Worm (Caenorhabditis elegans) whole organism, L2 larva: ENCODE measurements around the gene mxl-2.

Source experiments
- C34F6.9 ChIP-seq: fragments of 150-350 bp; optimal IDR thresholded peaks from 2 replicates; lab custom pipeline; 2014; ENCODE audit warnings: missing biosample characterization, missing genetic modification characterization
- F13H6.1 ChIP-seq: sonication (generic microtip); optimal IDR thresholded peaks from 2 replicates; lab custom pipeline; 2016; ENCODE audit warnings: missing genetic modification characterization, missing compliant biosample characterization
- R02D3.7 ChIP-seq: fragments of 150-350 bp; optimal IDR thresholded peaks from 2 replicates; lab custom pipeline; 2014; ENCODE audit warnings: missing biosample characterization, missing genetic modification characterization
- Y55F3AM.14 ChIP-seq: fragments of 200-800 bp; sonication (Bioruptor generic); optimal IDR thresholded peaks from 2 replicates; lab custom pipeline; 2018; ENCODE audit warnings: mild to moderate bottlenecking, missing genetic modification characterization, missing compliant biosample characterization
- alr-1 ChIP-seq: fragments of 150-350 bp; optimal IDR thresholded peaks from 2 replicates; lab custom pipeline; 2014; ENCODE audit warnings: missing biosample characterization, missing genetic modification characterization
- ama-1 ChIP-seq: fragments of 150-350 bp; optimal IDR thresholded peaks from 2 replicates; lab custom pipeline; 2018; ENCODE audit warnings: inconsistent platforms
- blmp-1 ChIP-seq: sonication (generic microtip); optimal IDR thresholded peaks from 2 replicates; lab custom pipeline; 2017; ENCODE audit warnings: missing genetic modification characterization, mild to moderate bottlenecking, missing compliant biosample characterization, antibody characterized with exemption, moderate library complexity; ENCODE audit not compliant: insufficient read depth
- ceh-82 ChIP-seq: fragments of 150-350 bp; optimal IDR thresholded peaks from 2 replicates; lab custom pipeline; 2014; ENCODE audit warnings: missing biosample characterization, missing genetic modification characterization
- crh-2 ChIP-seq: sonication (generic microtip); optimal IDR thresholded peaks from 2 replicates; lab custom pipeline; 2017; ENCODE audit warnings: missing biosample characterization, missing genetic modification characterization
- dmd-4 ChIP-seq: sonication (generic microtip); optimal IDR thresholded peaks from 2 replicates; lab custom pipeline; 2017; ENCODE audit warnings: missing biosample characterization, missing genetic modification characterization
- egl-27 ChIP-seq: sonication (generic microtip); optimal IDR thresholded peaks from 3 replicates; lab custom pipeline; 2017; ENCODE audit warnings: missing biosample characterization, missing genetic modification reagents, missing genetic modification characterization
- elt-1 ChIP-seq: fragments of 150-350 bp; optimal IDR thresholded peaks from 2 replicates; lab custom pipeline; 2014; ENCODE audit warnings: missing biosample characterization, missing genetic modification characterization
- fos-1 ChIP-seq: fragments of 150-350 bp; optimal IDR thresholded peaks from 2 replicates; lab custom pipeline; 2014; ENCODE audit warnings: missing biosample characterization, missing genetic modification characterization
- gmeb-1 ChIP-seq: fragments of 150-350 bp; optimal IDR thresholded peaks from 2 replicates; lab custom pipeline; 2014; ENCODE audit warnings: missing biosample characterization, missing genetic modification characterization
- lin-11 ChIP-seq: fragments of 150-350 bp; sonication (generic microtip); optimal IDR thresholded peaks from 2 replicates; lab custom pipeline; 2014; ENCODE audit warnings: missing biosample characterization, missing genetic modification characterization, inconsistent platforms, mixed read lengths
- lin-13 ChIP-seq: fragments of 150-350 bp; optimal IDR thresholded peaks from 2 replicates; lab custom pipeline; 2014; ENCODE audit warnings: missing biosample characterization, missing genetic modification reagents, missing genetic modification characterization
- mab-5 ChIP-seq: fragments of 150-350 bp; optimal IDR thresholded peaks from 2 replicates; lab custom pipeline; 2014; ENCODE audit warnings: missing biosample characterization, missing genetic modification characterization
- mbf-1 ChIP-seq: sonication (generic microtip); optimal IDR thresholded peaks from 2 replicates; lab custom pipeline; 2017; ENCODE audit warnings: missing biosample characterization, missing genetic modification characterization
- nhr-10 ChIP-seq: sonication (generic microtip); optimal IDR thresholded peaks from 2 replicates; lab custom pipeline; 2017; ENCODE audit warnings: missing biosample characterization, missing genetic modification characterization
- nhr-12 ChIP-seq: fragments of 150-350 bp; optimal IDR thresholded peaks from 2 replicates; lab custom pipeline; 2014; ENCODE audit warnings: missing biosample characterization, missing genetic modification characterization
- nhr-129 ChIP-seq: fragments of 150-350 bp; optimal IDR thresholded peaks from 2 replicates; lab custom pipeline; 2014; ENCODE audit warnings: missing biosample characterization, missing genetic modification characterization
- nhr-21 ChIP-seq: fragments of 150-350 bp; optimal IDR thresholded peaks from 2 replicates; lab custom pipeline; 2014; ENCODE audit warnings: missing biosample characterization, missing genetic modification characterization
- nhr-23 ChIP-seq: fragments of 150-350 bp; optimal IDR thresholded peaks from 2 replicates; lab custom pipeline; 2014; ENCODE audit warnings: missing biosample characterization, missing genetic modification reagents, missing genetic modification characterization
- nhr-25 ChIP-seq: fragments of 150-350 bp; sonication (generic microtip); optimal IDR thresholded peaks from 3 replicates; lab custom pipeline; 2014; ENCODE audit warnings: missing biosample characterization, missing genetic modification characterization
- nhr-6 ChIP-seq: fragments of 150-350 bp; optimal IDR thresholded peaks from 2 replicates; lab custom pipeline; 2014; ENCODE audit warnings: missing biosample characterization, missing genetic modification characterization
- peb-1 ChIP-seq: fragments of 150-350 bp; optimal IDR thresholded peaks from 2 replicates; lab custom pipeline; 2014; ENCODE audit warnings: missing biosample characterization, missing genetic modification characterization
- sem-4 ChIP-seq: fragments of 150-350 bp; optimal IDR thresholded peaks from 2 replicates; lab custom pipeline; 2014; ENCODE audit warnings: missing biosample characterization, missing genetic modification reagents, missing genetic modification characterization
- skn-1 ChIP-seq: sonication (generic microtip); optimal IDR thresholded peaks from 2 replicates; lab custom pipeline; 2017; ENCODE audit warnings: missing biosample characterization, missing genetic modification characterization
- sma-3 ChIP-seq: sonication (generic microtip); optimal IDR thresholded peaks from 2 replicates; lab custom pipeline; 2016; ENCODE audit warnings: missing genetic modification reagents, missing genetic modification characterization, missing compliant biosample characterization
- sma-9 ChIP-seq, 2 experiments: fragments of 150-350 bp in 1 of 2; sonication (generic microtip) in 1 of 2; optimal IDR thresholded peaks; 2 replicates each; lab custom pipeline; 2014 to 2016; ENCODE audit warnings: missing genetic modification characterization in 2 of 2, mild to moderate bottlenecking in 1 of 2, missing biosample characterization in 1 of 2, missing compliant biosample characterization in 1 of 2, missing genetic modification reagents in 1 of 2, moderate library complexity in 1 of 2
- snpc-4 ChIP-seq: fragments of 150-350 bp; optimal IDR thresholded peaks from 2 replicates; lab custom pipeline; 2014; ENCODE audit warnings: missing biosample characterization, missing genetic modification characterization
- unc-55 ChIP-seq: fragments of 150-350 bp; sonication (generic microtip); optimal IDR thresholded peaks from 3 replicates; lab custom pipeline; 2014; ENCODE audit warnings: missing biosample characterization, missing genetic modification reagents, missing genetic modification characterization
- unc-62 ChIP-seq: fragments of 150-350 bp; optimal IDR thresholded peaks from 2 replicates; lab custom pipeline; 2014; ENCODE audit warnings: missing biosample characterization, missing genetic modification reagents, missing genetic modification characterization
- ztf-1 ChIP-seq: fragments of 200-800 bp; sonication (Bioruptor generic); conservative IDR thresholded peaks from 2 replicates; pipeline ENCODE4 v1.3.6; 2022; ENCODE audit warnings: missing genetic modification characterization, missing compliant biosample characterization
- ztf-4 ChIP-seq: fragments of 150-350 bp; optimal IDR thresholded peaks from 2 replicates; lab custom pipeline; 2014; ENCODE audit warnings: missing biosample characterization, missing genetic modification characterization

Gene mxl-2

ce11 chrIII:157980-158379, 30.0 kb downstream of the mxl-2 start:
- no peak for TF ChIP-seq nhr-25
- no peak for TF ChIP-seq ztf-1 (GFP tag; lab: Robert Waterston, UW)
- no peak for TF ChIP-seq snpc-4 (tag; lab: Kevin White, UChicago)
- TF ChIP-seq nhr-21 (tag; lab: Kevin White, UChicago) = no peak
- no peak for TF ChIP-seq mbf-1
- no peak for TF ChIP-seq unc-62
- no peak for TF ChIP-seq unc-55
- no peak for TF ChIP-seq R02D3.7 (tag; lab: Kevin White, UChicago)
- TF ChIP-seq fos-1 (tag; lab: Kevin White, UChicago) = no peak
- no peak for TF ChIP-seq mab-5 (tag; lab: Kevin White, UChicago)
- no peak for TF ChIP-seq lin-13 (GFP tag; lab: Kevin White, UChicago)
- TF ChIP-seq F13H6.1 (tag; lab: Kevin White, UChicago) = no peak
- TF ChIP-seq, all 48 proteins: peak for 0

- no peak for TF ChIP-seq mbf-1
- TF ChIP-seq sma-9 (GFP tag; optimal IDR thresholded peaks at IDR 0.05; lab: Kevin White, UChicago) = no peak
- TF ChIP-seq sma-9 (tag; optimal IDR thresholded peaks at IDR 0.05; lab: Kevin White, UChicago) = no peak
- TF ChIP-seq skn-1 (tag; lab: Kevin White, UChicago) = no peak
- no peak for TF ChIP-seq Y55F3AM.14 (GFP tag; lab: Kevin White, UChicago)
- no peak for TF ChIP-seq lin-13 (GFP tag; lab: Kevin White, UChicago)
- TF ChIP-seq nhr-10 (tag; lab: Kevin White, UChicago) = no peak
- TF ChIP-seq nhr-21 (tag; lab: Kevin White, UChicago) = no peak
- TF ChIP-seq dmd-4 = no peak
- TF ChIP-seq F13H6.1 (tag; lab: Kevin White, UChicago) = no peak
Observed at ce11 chrIII:156645-157044, 31.3 kb downstream of the mxl-2 start, which contains the start of the genes zig-13 and ver-1. zig-13 (minus strand) TSS chrIII:156745. ver-1 (plus strand) TSS chrIII:156824.

ce11 chrIII:154168-154567, 33.8 kb downstream of the mxl-2 start:
- TF ChIP-seq nhr-23 = no peak
- TF ChIP-seq sma-3 (GFP tag; lab: Kevin White, UChicago) = peak; percentile 17
- no peak for TF ChIP-seq nhr-25
- no peak for TF ChIP-seq sem-4 (tag; lab: Kevin White, UChicago)
- TF ChIP-seq fos-1 (tag; lab: Kevin White, UChicago) = peak; percentile 100
- peak; percentile 71 for TF ChIP-seq crh-2
- TF ChIP-seq nhr-6 (tag; lab: Kevin White, UChicago) = no peak
- TF ChIP-seq sma-9 (GFP tag; optimal IDR thresholded peaks at IDR 0.05; lab: Kevin White, UChicago) = peak; percentile 72
- TF ChIP-seq sma-9 (tag; optimal IDR thresholded peaks at IDR 0.05; lab: Kevin White, UChicago) = no peak
- no peak for TF ChIP-seq peb-1 (tag; lab: Kevin White, UChicago)
- peak; percentile 55 for TF ChIP-seq egl-27 (tag; lab: Kevin White, UChicago)
- no peak for TF ChIP-seq nhr-129 (tag; lab: Kevin White, UChicago)
- peak; percentile 34 for TF ChIP-seq skn-1 (tag; lab: Kevin White, UChicago)
- TF ChIP-seq dmd-4 = no peak
- TF ChIP-seq gmeb-1 = peak; percentile 61

ce11 chrIII:151084-151483, 36.8 kb downstream of the mxl-2 start:
- TF ChIP-seq peb-1 (tag; lab: Kevin White, UChicago) (no peak), C34F6.9 (tag; lab: Kevin White, UChicago) (no peak), nhr-10 (tag; lab: Kevin White, UChicago) (no peak), nhr-25 (no peak), mab-5 (tag; lab: Kevin White, UChicago) (no peak), ama-1 (lab: Kevin White, UChicago) (no peak), dmd-4 (no peak), blmp-1 (no peak), F13H6.1 (tag; lab: Kevin White, UChicago) (no peak), lin-11 (tag; lab: Kevin White, UChicago) (no peak), alr-1 (tag; lab: Kevin White, UChicago) (no peak), nhr-129 (tag; lab: Kevin White, UChicago) (no peak), snpc-4 (tag; lab: Kevin White, UChicago) (no peak), nhr-21 (tag; lab: Kevin White, UChicago) (no peak), elt-1 (tag; lab: Kevin White, UChicago) (no peak), nhr-12 (no peak)

- TF ChIP-seq ama-1 (lab: Kevin White, UChicago) (no peak), R02D3.7 (tag; lab: Kevin White, UChicago) (no peak), sem-4 (tag; lab: Kevin White, UChicago) (no peak), nhr-129 (tag; lab: Kevin White, UChicago) (no peak), ceh-82 (tag; lab: Kevin White, UChicago) (no peak), nhr-23 (no peak), ztf-4 (no peak), dmd-4 (no peak), nhr-6 (tag; lab: Kevin White, UChicago) (no peak)
Observed at ce11 chrIII:149132-149531, 38.8 kb downstream of the mxl-2 start.
